Worm (Caenorhabditis elegans): ENCODE data around the gene C05D12.2.

DNA sequence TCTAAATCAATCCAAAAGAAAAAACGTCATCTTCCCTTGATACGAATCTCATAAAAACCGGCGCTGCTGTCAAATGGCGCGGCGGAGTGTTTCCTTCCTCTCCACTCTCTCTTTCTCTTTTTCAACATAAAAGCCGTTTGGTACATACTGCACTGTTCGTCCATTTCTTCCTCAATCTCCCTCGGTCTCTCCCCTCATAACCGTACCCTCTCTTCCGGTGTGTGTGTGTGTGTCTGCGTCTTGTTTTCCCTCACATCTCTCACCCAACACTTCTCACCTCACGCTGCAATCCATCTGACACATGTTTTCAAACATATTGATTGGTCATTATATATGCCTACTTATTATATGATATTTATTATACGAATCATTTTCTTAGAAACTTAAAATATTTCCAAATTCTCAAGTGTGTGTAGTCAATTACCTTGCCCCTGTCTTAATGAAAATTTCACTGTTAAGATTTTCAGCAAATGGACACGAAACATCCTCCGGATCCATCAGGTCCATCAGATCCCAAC, 46.4 kb downstream of the C05D12.2 start, which contains the start of the genes aars-1 and rga-1:
- TF ChIP-seq W03F9.2 (tag; optimal IDR thresholded peaks at IDR 0.05) (peak; percentile 47), him-1 (tag; optimal IDR thresholded peaks at IDR 0.05) (no peak)
